Worm (Caenorhabditis elegans) whole organism, young adult: ENCODE measurements around the gene dmsr-10.
A peak's percentile ranks its signal among the peaks of the same experiment; 100 is the strongest.

Experiments
- B0261.1 ChIP-seq: sonication (generic microtip); optimal IDR thresholded peaks from 2 replicates; lab custom pipeline; 2016; ENCODE audit warnings: mild to moderate bottlenecking, missing genetic modification characterization, moderate library complexity, missing compliant biosample characterization
- B0336.3 ChIP-seq: fragments of 200-800 bp; sonication (Bioruptor generic); IDR thresholded peaks from 2 replicates; pipeline ENCODE4 v1.3.6; 2022; ENCODE audit warnings: missing genetic modification characterization, missing compliant biosample characterization
- D2030.7 ChIP-seq: fragments of 200-800 bp; sonication (Bioruptor generic); IDR thresholded peaks from 2 replicates; pipeline ENCODE4 v1.3.6; 2022; ENCODE audit warnings: missing genetic modification reagents, missing genetic modification characterization, missing compliant biosample characterization
- F33H1.4 ChIP-seq: fragments of 200-800 bp; sonication (Bioruptor generic); IDR thresholded peaks from 2 replicates; pipeline ENCODE4 v1.3.6; 2022; ENCODE audit warnings: missing genetic modification reagents, missing genetic modification characterization, missing compliant biosample characterization
- Y56A3A.18 ChIP-seq: fragments of 200-800 bp; sonication (Bioruptor generic); IDR thresholded peaks from 2 replicates; pipeline ENCODE4 v1.3.6; 2022; ENCODE audit warnings: missing genetic modification reagents, missing genetic modification characterization, missing compliant biosample characterization
- ZK185.1 ChIP-seq: sonication (generic microtip); optimal IDR thresholded peaks from 2 replicates; lab custom pipeline; 2016; ENCODE audit warnings: mild to moderate bottlenecking, missing genetic modification characterization, missing compliant biosample characterization; ENCODE audit not compliant: poor library complexity, severe bottlenecking
- aptf-3 ChIP-seq: fragments of 200-800 bp; sonication (Bioruptor generic); IDR thresholded peaks from 2 replicates; pipeline ENCODE4 v1.3.6; 2022; ENCODE audit warnings: missing genetic modification characterization, missing compliant biosample characterization
- attf-6 ChIP-seq: fragments of 200-800 bp; sonication (Bioruptor generic); IDR thresholded peaks from 2 replicates; pipeline ENCODE4 v1.3.6; 2022; ENCODE audit warnings: missing genetic modification reagents, missing genetic modification characterization, missing compliant biosample characterization
- bed-1 ChIP-seq: fragments of 200-800 bp; sonication (Bioruptor generic); IDR thresholded peaks from 2 replicates; pipeline ENCODE4 v1.3.6; 2022; ENCODE audit warnings: missing genetic modification reagents, missing genetic modification characterization, missing compliant biosample characterization
- bed-2 ChIP-seq: fragments of 200-800 bp; sonication (Bioruptor generic); IDR thresholded peaks from 2 replicates; pipeline ENCODE4 v1.3.6; 2022; ENCODE audit warnings: missing genetic modification reagents, missing genetic modification characterization, missing compliant biosample characterization
- cebp-2 ChIP-seq: fragments of 200-800 bp; sonication (Bioruptor generic); IDR thresholded peaks from 2 replicates; pipeline ENCODE4 v1.3.6; 2022; ENCODE audit warnings: missing genetic modification characterization, missing compliant biosample characterization
- ceh-27 ChIP-seq: fragments of 200-800 bp; sonication (Bioruptor generic); optimal IDR thresholded peaks from 2 replicates; lab custom pipeline; 2018; ENCODE audit warnings: mild to moderate bottlenecking, missing genetic modification characterization, moderate library complexity, missing compliant biosample characterization
- ceh-91 ChIP-seq: fragments of 200-800 bp; sonication (Bioruptor generic); IDR thresholded peaks from 2 replicates; pipeline ENCODE4 v1.3.6; 2022; ENCODE audit warnings: missing genetic modification reagents, missing genetic modification characterization, missing compliant biosample characterization
- dox-1 ChIP-seq: fragments of 200-800 bp; sonication (Bioruptor generic); IDR thresholded peaks from 2 replicates; pipeline ENCODE4 v1.3.6; 2022; ENCODE audit warnings: missing genetic modification reagents, missing genetic modification characterization, missing compliant biosample characterization
- egrh-3 ChIP-seq: fragments of 200-800 bp; sonication (Bioruptor generic); IDR thresholded peaks from 2 replicates; pipeline ENCODE4 v1.3.6; 2022; ENCODE audit warnings: missing genetic modification reagents, missing genetic modification characterization, missing compliant biosample characterization
- hrde-1 ChIP-seq: sonication (generic microtip); optimal IDR thresholded peaks from 2 replicates; lab custom pipeline; 2016; ENCODE audit warnings: missing genetic modification characterization, mild to moderate bottlenecking, missing compliant biosample characterization, moderate library complexity, missing genotype, missing genetic modification reagents, borderline replicate concordance
- hsf-1 ChIP-seq: fragments of 200-800 bp; sonication (Bioruptor generic); IDR thresholded peaks from 2 replicates; pipeline ENCODE4 v1.3.6; 2022; ENCODE audit warnings: missing genetic modification reagents, missing genetic modification characterization, missing compliant biosample characterization
- lag-1 ChIP-seq: fragments of 200-800 bp; sonication (Bioruptor generic); IDR thresholded peaks from 2 replicates; pipeline ENCODE4 v1.3.6; 2022; ENCODE audit warnings: missing genetic modification reagents, missing genetic modification characterization, missing compliant biosample characterization
- lin-35 ChIP-seq, 3 experiments: fragments of 150-350 bp in 2 of 3; sonication (generic microtip) in 1 of 3; optimal IDR thresholded peaks; 2 replicates each; lab custom pipeline; 2014 to 2018; ENCODE audit warnings: missing biosample characterization in 3 of 3, missing genetic modification characterization in 3 of 3, missing genetic modification reagents in 3 of 3
- lin-54 ChIP-seq: fragments of 200-800 bp; sonication (Bioruptor generic); optimal IDR thresholded peaks from 2 replicates; lab custom pipeline; 2018; ENCODE audit warnings: mild to moderate bottlenecking, missing genetic modification characterization, missing compliant biosample characterization
- lsl-1 ChIP-seq: fragments of 200-800 bp; sonication (Bioruptor generic); optimal IDR thresholded peaks from 2 replicates; lab custom pipeline; 2018; ENCODE audit warnings: mild to moderate bottlenecking, missing genetic modification characterization, moderate library complexity, missing compliant biosample characterization
- madf-3 ChIP-seq: fragments of 200-800 bp; sonication (Bioruptor generic); IDR thresholded peaks from 2 replicates; pipeline ENCODE4 v1.3.6; 2022; ENCODE audit warnings: missing genetic modification reagents, missing genetic modification characterization, missing compliant biosample characterization
- sea-2 ChIP-seq: fragments of 200-800 bp; sonication (Bioruptor generic); IDR thresholded peaks from 2 replicates; pipeline ENCODE4 v1.3.6; 2022; ENCODE audit warnings: missing genetic modification characterization, missing compliant biosample characterization
- snpc-4 ChIP-seq, 5 experiments: fragments of 150-350 bp in 1 of 5; sonication (generic microtip) in 4 of 5; optimal IDR thresholded peaks; 2 replicates each; lab custom pipeline; 2014 to 2018; ENCODE audit warnings: missing genetic modification characterization in 5 of 5, missing biosample characterization in 3 of 5, antibody characterized with exemption in 2 of 5, mild to moderate bottlenecking in 2 of 5, missing compliant biosample characterization in 2 of 5, missing genotype in 2 of 5, moderate library complexity in 2 of 5, missing genetic modification reagents in 1 of 5
- unc-130 ChIP-seq: sonication (generic microtip); optimal IDR thresholded peaks from 2 replicates; lab custom pipeline; 2016; ENCODE audit warnings: missing genetic modification reagents, missing genetic modification characterization, missing compliant biosample characterization
- xnd-1 ChIP-seq: sonication (generic microtip); optimal IDR thresholded peaks from 2 replicates; lab custom pipeline; 2016; ENCODE audit warnings: missing genotype, missing genetic modification reagents, missing genetic modification characterization, missing compliant biosample characterization
- zfh-2 ChIP-seq: fragments of 200-800 bp; sonication (Bioruptor generic); conservative IDR thresholded peaks from 2 replicates; pipeline ENCODE4 v1.3.6; 2022; ENCODE audit warnings: missing genetic modification reagents, missing genetic modification characterization, missing compliant biosample characterization

Gene dmsr-10

ce11 chrV:6783044-6783625 lies 18.6 kb downstream of the dmsr-10 start (continued):
- peak; percentile 70; the same call in 1 of the 2 replicates for TF ChIP-seq madf-3 (GFP tag; lab: Robert Waterston, UW)
- peak; percentile 50 for TF ChIP-seq xnd-1 (tag; lab: Kevin White, UChicago)
- TF ChIP-seq zfh-2 (GFP tag; lab: Robert Waterston, UW), result no peak
- peak; percentile 58; the same call in 1 of the 2 replicates for TF ChIP-seq hsf-1 (GFP tag; lab: Robert Waterston, UW)
- peak; percentile 45 for TF ChIP-seq D2030.7 (GFP tag; lab: Robert Waterston, UW)
- no peak for TF ChIP-seq lin-35 (GFP tag; optimal IDR thresholded peaks at IDR 0.05; lab: Kevin White, UChicago)
- TF ChIP-seq, all 124 proteins: peak for 36

- peak; percentile 60 for TF ChIP-seq F33H1.4 (GFP tag; lab: Robert Waterston, UW)
- peak; percentile 81 for TF ChIP-seq lsl-1 (GFP tag; lab: Kevin White, UChicago)
- TF ChIP-seq ZK185.1, result no peak
- TF ChIP-seq ceh-91 (GFP tag; lab: Robert Waterston, UW), result peak; percentile 50; the same call in 1 of the 2 replicates
Measured at ce11 chrV:6782260-6782659, 19.5 kb downstream of the dmsr-10 start.

ce11 chrV:6780676-6781075 lies 21.1 kb downstream of the dmsr-10 start:
- no peak for TF ChIP-seq snpc-4 (GFP tag; optimal IDR thresholded peaks at IDR 0.05; lab: Kevin White, UChicago)
- TF ChIP-seq snpc-4 (tag; optimal IDR thresholded peaks at IDR 0.05; lab: Kevin White, UChicago), result no peak
- TF ChIP-seq attf-6, result no peak
- no peak for TF ChIP-seq sea-2 (GFP tag; lab: Robert Waterston, UW)
- TF ChIP-seq cebp-2 (GFP tag; lab: Robert Waterston, UW), result 0 out of 2 replicates have a peak, but pooled peaks have one; percentile 26
- TF ChIP-seq bed-1, result no peak
- TF ChIP-seq, all 124 proteins: peak for 1

ce11 chrV:6780166-6780565 lies 21.6 kb downstream of the dmsr-10 start, which contains the start of gene ZC404.15:
Gene ZC404.15, plus strand, starts transcription at chrV:6780466.
- no peak for TF ChIP-seq unc-130 (GFP tag; lab: Kevin White, UChicago)

- no peak for TF ChIP-seq aptf-3 (GFP tag; lab: Robert Waterston, UW)
- TF ChIP-seq Y56A3A.18 (GFP tag; lab: Robert Waterston, UW), result no peak
- TF ChIP-seq ceh-27 (GFP tag; lab: Kevin White, UChicago), result no peak
- TF ChIP-seq hrde-1 (tag; lab: Kevin White, UChicago), result no peak
- no peak for TF ChIP-seq B0261.1 (tag; lab: Kevin White, UChicago)
- no peak for TF ChIP-seq bed-2 (GFP tag; lab: Robert Waterston, UW)
Measured at ce11 chrV:6778457-6778856, 23.3 kb downstream of the dmsr-10 start.

ce11 chrV:6775708-6776107 lies 26.0 kb downstream of the dmsr-10 start, which contains the start of gene srh-28:
Gene srh-28, minus strand, starts transcription at chrV:6775808.
- TF ChIP-seq lag-1 (GFP tag; lab: Robert Waterston, UW) (no peak), B0336.3 (GFP tag; lab: Robert Waterston, UW) (no peak), aptf-3 (GFP tag; lab: Robert Waterston, UW) (no peak), dox-1 (GFP tag; lab: Robert Waterston, UW) (no peak), egrh-3 (no peak), lin-54 (no peak), D2030.7 (GFP tag; lab: Robert Waterston, UW) (no peak)
- TF ChIP-seq, all 124 proteins: peak for 0
